Fruit fly (Drosophila melanogaster): ENCODE results near the gene CtsL4.

Gene CtsL4

DNA sequence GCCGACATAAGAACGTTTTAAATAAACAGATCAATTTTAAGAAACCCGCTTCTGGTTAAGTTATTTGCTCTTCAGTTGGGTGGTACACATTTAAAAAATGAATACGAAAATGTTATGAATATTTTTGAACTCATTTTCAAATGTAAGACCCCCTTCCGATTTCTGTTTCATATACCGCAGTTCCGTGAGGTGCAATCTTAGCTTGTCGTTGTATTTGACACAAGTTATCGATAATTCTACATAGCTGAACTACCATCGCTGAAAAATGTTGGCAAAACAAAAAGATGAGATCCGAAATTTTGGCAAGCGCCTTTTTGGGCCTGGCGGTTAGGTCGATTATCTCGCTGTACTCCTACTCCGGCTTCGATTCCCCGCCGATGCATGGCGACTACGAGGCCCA, 23.5 kb upstream of the CtsL4 start, which contains the start of gene gny (continued):
- TF ChIP-seq Stat92E (GFP tag; optimal IDR thresholded peaks at IDR 0.05), result no peak
- TF ChIP-seq CG14710 (tag; optimal IDR thresholded peaks at IDR 0.05), result peak; percentile 3
- no peak for TF ChIP-seq nerfin-2 (GFP tag; IDR thresholded peaks at IDR 0.05; ENCODE audit: partially characterized antibody)
- no peak for TF ChIP-seq CG11504 (tag; optimal IDR thresholded peaks at IDR 0.05)
- no peak for TF ChIP-seq CG18476 (GFP tag; optimal IDR thresholded peaks at IDR 0.05)
- TF ChIP-seq CG14050 (GFP tag; IDR thresholded peaks at IDR 0.05), result no peak
- TF ChIP-seq E2f2 (GFP tag; IDR thresholded peaks at IDR 0.05), result peak; percentile 77
- TF ChIP-seq eve (GFP tag; optimal IDR thresholded peaks at IDR 0.05), result no peak

DNA sequence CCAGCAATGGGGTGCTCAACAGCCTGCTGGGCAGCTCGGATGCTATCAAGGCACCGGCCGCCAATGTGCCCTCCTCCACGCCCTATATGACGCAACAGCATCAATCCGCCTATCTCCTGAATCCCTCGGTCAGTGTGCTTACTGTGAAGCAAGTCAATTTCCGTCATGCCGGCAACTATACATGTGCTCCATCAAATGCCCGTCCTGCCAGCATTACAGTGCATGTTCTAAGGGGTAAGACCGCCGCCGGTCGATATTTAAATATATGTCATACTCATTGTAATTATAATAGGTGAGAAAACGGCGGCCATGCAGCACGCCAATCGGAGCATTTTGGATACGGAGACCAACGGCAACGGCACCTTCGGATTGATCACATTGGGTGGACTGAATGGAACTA, 22.2 kb upstream of the CtsL4 start:
- TF ChIP-seq CrebB (tag; optimal IDR thresholded peaks at IDR 0.05) (no peak), sna (GFP tag; IDR thresholded peaks at IDR 0.05; ENCODE audit: partially characterized antibody) (no peak), dpn (GFP tag; optimal IDR thresholded peaks at IDR 0.05) (no peak), pan (optimal IDR thresholded peaks at IDR 0.05) (no peak), pan (GFP tag; optimal IDR thresholded peaks at IDR 0.05 in 1 of 2, IDR thresholded peaks at IDR 0.05 in 1 of 2) (peak in 1 of 2 experiments; percentile 17), Med (GFP tag) (peak; percentile 63), CG17359 (tag; optimal IDR thresholded peaks at IDR 0.05) (no peak), mam (GFP tag; optimal IDR thresholded peaks at IDR 0.05) (no peak), Ets65A (GFP tag) (peak; percentile 88), CG12071 (GFP tag; optimal IDR thresholded peaks at IDR 0.05) (no peak), CG8359 (GFP tag; optimal IDR thresholded peaks at IDR 0.05; ENCODE audit: borderline replicate concordance) (no peak), crc (GFP tag; optimal IDR thresholded peaks at IDR 0.05) (no peak), CG13624 (GFP tag; optimal IDR thresholded peaks at IDR 0.05) (no peak)

DNA sequence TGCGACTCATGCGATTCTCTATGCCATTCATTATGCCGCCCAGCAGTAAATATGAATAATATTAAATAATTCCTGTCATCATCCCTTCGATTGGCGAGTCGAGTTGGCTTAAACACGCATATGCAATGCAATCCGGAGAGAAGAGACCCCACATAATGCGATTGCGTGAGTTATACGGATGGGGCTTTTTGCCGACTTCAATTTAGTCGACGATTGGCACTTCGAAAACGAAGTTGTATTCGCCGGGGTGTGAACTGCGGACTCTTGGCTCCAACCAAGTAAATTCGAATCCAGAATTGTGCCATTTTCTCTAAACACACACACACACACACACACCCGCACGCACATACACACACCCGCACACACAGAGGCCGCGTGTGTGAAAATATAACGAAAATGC, 19.9 kb upstream of the CtsL4 start:
- TF ChIP-seq cg (GFP tag; optimal IDR thresholded peaks at IDR 0.05), result peak; percentile 65
- no peak for TF ChIP-seq Trl (optimal IDR thresholded peaks at IDR 0.05)
- TF ChIP-seq Trl (GFP tag; optimal IDR thresholded peaks at IDR 0.05), result peak; percentile 1
- TF ChIP-seq CG8388 (GFP tag; optimal IDR thresholded peaks at IDR 0.05), result no peak
- no peak for TF ChIP-seq Lpt (GFP tag; optimal IDR thresholded peaks at IDR 0.05)
- TF ChIP-seq Pdp1 (GFP tag; optimal IDR thresholded peaks at IDR 0.05), result peak in 1 of 2 experiments; percentile 40
- TF ChIP-seq ewg (GFP tag; optimal IDR thresholded peaks at IDR 0.05), result peak; percentile 90
- TF ChIP-seq tll (GFP tag; optimal IDR thresholded peaks at IDR 0.05), result no peak
- TF ChIP-seq Dfd (GFP tag; optimal IDR thresholded peaks at IDR 0.05), result peak in 1 of 2 experiments; percentile 8
- peak; percentile 83 for TF ChIP-seq Deaf1 (tag; optimal IDR thresholded peaks at IDR 0.05)

DNA sequence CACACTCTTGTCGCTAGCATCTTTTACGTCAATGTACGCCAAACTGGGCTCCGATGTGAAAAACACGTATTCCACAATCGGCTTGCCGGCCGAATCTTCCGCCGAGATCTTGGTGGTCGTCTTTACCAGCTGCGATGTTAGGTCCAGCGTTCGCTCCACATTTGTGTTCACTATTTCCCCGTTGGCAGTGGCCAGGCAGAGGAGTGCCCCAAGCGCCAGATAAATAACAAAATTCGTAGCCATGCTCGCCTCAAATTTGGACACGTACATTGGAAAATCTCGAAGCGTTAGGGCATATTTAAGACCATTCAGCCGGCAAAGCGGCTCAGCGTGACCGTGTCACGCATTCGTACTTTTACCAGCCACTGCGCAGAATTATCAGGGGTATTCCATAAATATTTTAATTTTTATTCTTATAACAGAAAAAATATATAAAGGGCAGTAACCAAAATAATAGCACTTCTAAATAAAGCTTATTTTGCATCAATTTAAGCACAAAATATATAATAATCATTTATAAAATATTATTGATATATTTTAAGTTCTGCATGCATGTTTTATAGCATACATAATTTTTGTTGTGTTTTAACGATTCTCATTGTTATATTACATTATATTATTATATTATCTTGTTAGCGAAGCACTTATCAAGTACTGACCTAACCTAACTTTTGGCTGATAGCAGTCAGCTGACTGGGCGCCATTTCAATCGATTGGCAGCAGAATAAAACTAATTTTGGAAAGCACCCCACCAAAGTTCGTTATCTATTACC, 19.3 kb upstream of the CtsL4 start, which contains the start of the genes CG33303 and dpr19:
Gene CG33303, minus strand, starts transcription at position 294 of the 773 bp plus-strand sequence.
Gene dpr19, plus strand, starts transcription at position 705 of the 773 bp plus-strand sequence.
- TF ChIP-seq CG17328 (GFP tag; IDR thresholded peaks at IDR 0.05) (peak; percentile 79), Hr3 (GFP tag; optimal IDR thresholded peaks at IDR 0.05) (peak; percentile 65), CG10274 (GFP tag; optimal IDR thresholded peaks at IDR 0.05) (no peak), Vsx1 (GFP tag; optimal IDR thresholded peaks at IDR 0.05) (no peak), CG30020 (tag; optimal IDR thresholded peaks at IDR 0.05) (peak; percentile 91), Adf1 (GFP tag; IDR thresholded peaks at IDR 0.05) (no peak), CG6689 (GFP tag; IDR thresholded peaks at IDR 0.05) (peak; percentile 68), hbn (GFP tag; IDR thresholded peaks at IDR 0.05; ENCODE audit: partially characterized antibody) (no peak), CG9817 (tag; optimal IDR thresholded peaks at IDR 0.05) (peak; percentile 59), schlank (tag; optimal IDR thresholded peaks at IDR 0.05) (peak; percentile 2), Asciz (GFP tag; optimal IDR thresholded peaks at IDR 0.05) (peak; percentile 9), CG11398 (GFP tag; optimal IDR thresholded peaks at IDR 0.05) (no peak), CG3281 (GFP tag; optimal IDR thresholded peaks at IDR 0.05) (peak; percentile 70), H2.0 (GFP tag; IDR thresholded peaks at IDR 0.05) (peak; percentile 35; the same call in 1 of the 2 replicates), ato (GFP tag; IDR thresholded peaks at IDR 0.05; ENCODE audit: partially characterized antibody) (no peak)
